Worm (Caenorhabditis elegans): ENCODE data around the gene R10E4.9.

DNA sequence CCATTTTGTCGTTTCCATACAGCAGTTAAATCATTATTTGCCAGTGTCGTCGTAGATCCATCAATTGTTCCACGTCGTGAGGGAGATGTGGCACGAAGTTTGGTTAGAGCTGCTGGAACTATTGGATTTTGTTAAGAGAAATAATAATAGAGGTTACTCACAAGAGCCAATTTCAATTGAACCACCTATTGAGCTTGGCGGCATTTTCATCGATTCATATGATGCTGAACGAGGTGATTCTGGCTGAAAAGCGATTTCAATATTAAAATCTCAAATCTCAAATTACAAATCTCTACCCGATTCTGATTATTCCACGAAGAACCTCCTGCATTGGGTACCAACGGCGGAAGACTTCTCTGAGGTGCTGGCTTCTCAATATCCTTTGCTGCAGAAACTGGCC is 44.3 kb downstream of the R10E4.9 start:
- TF ChIP-seq ztf-11 (tag; optimal IDR thresholded peaks at IDR 0.05) (no peak), ces-1 (GFP tag; optimal IDR thresholded peaks at IDR 0.05) (no peak), nhr-28 (tag; optimal IDR thresholded peaks at IDR 0.05) (no peak), nhr-76 (tag; optimal IDR thresholded peaks at IDR 0.05) (no peak)

Data from whole organism, mixed stage, embryonic.